Fruit fly (Drosophila melanogaster) whole organism, wandering third instar larva: ENCODE data around the gene Rab9.

Source experiments
- Abd-B ChIP-seq: fragments of >200 bp; optimal IDR thresholded peaks from 2 replicates; lab custom pipeline; 2017; ENCODE audit warnings: missing biosample characterization, missing genetic modification characterization
- CG32264 ChIP-seq: fragments of 200-800 bp; sonication (Bioruptor generic); optimal IDR thresholded peaks from 2 replicates; lab custom pipeline; 2016; ENCODE audit warnings: missing biosample characterization, missing genetic modification characterization
- CG9705 ChIP-seq: fragments of 200-800 bp; sonication (Bioruptor generic); optimal IDR thresholded peaks from 2 replicates; lab custom pipeline; 2018; ENCODE audit warnings: missing biosample characterization, mild to moderate bottlenecking, missing genetic modification characterization
- CrebA ChIP-seq: fragments of 200-800 bp; sonication (Bioruptor generic); optimal IDR thresholded peaks from 2 replicates; lab custom pipeline; 2016; ENCODE audit warnings: missing biosample characterization, mild to moderate bottlenecking, missing genetic modification characterization, borderline replicate concordance
- Dif ChIP-seq: fragments of 200-275, 200-300 bp; sonication (Bioruptor generic); optimal IDR thresholded peaks from 2 replicates; lab custom pipeline; 2018; ENCODE audit warnings: missing biosample characterization, missing genetic modification characterization; ENCODE audit not compliant: partially characterized antibody
- GATAd ChIP-seq: sonication (Bioruptor generic); optimal IDR thresholded peaks from 2 replicates; lab custom pipeline; 2016; ENCODE audit warnings: missing biosample characterization, missing genetic modification characterization
- HLH106 ChIP-seq: fragments of 200-800 bp; optimal IDR thresholded peaks from 3 replicates; lab custom pipeline; 2019; ENCODE audit warnings: missing biosample characterization, mild to moderate bottlenecking, missing genetic modification characterization, moderate library complexity
- Hnf4 ChIP-seq: fragments of 200-800 bp; sonication (Bioruptor generic); optimal IDR thresholded peaks from 2 replicates; lab custom pipeline; 2016; ENCODE audit warnings: missing biosample characterization, mild to moderate bottlenecking, missing genetic modification characterization
- Hr78 ChIP-seq: fragments of >200 bp; optimal IDR thresholded peaks from 2 replicates; lab custom pipeline; 2017; ENCODE audit warnings: missing biosample characterization, missing genetic modification characterization
- Hr83 ChIP-seq: fragments of 200-300 bp; sonication (Bioruptor generic); optimal IDR thresholded peaks from 2 replicates; lab custom pipeline; 2016; ENCODE audit warnings: missing biosample characterization, mild to moderate bottlenecking, missing genetic modification characterization, moderate library complexity; ENCODE audit not compliant: poor library complexity, severe bottlenecking
- Jra ChIP-seq: sonication (Bioruptor generic); optimal IDR thresholded peaks from 2 replicates; lab custom pipeline; 2016; ENCODE audit warnings: missing biosample characterization, missing genetic modification characterization
- Mio ChIP-seq: sonication (Bioruptor generic); optimal IDR thresholded peaks from 2 replicates; lab custom pipeline; 2016; ENCODE audit warnings: missing biosample characterization, missing genetic modification characterization
- Myc ChIP-seq: fragments of >200 bp; optimal IDR thresholded peaks from 2 replicates; lab custom pipeline; 2017
- N ChIP-seq: fragments of >200 bp; optimal IDR thresholded peaks from 2 replicates; lab custom pipeline; 2018; ENCODE audit warnings: missing biosample characterization, missing external identifiers, missing genetic modification characterization
- OdsH ChIP-seq: fragments of 200-800 bp; sonication (Bioruptor generic); optimal IDR thresholded peaks from 2 replicates; lab custom pipeline; 2016; ENCODE audit warnings: missing biosample characterization, mild to moderate bottlenecking, missing genetic modification characterization
- Rel ChIP-seq, 2 experiments: fragments of 200-800 bp; sonication (Bioruptor generic) in 1 of 2; optimal IDR thresholded peaks; 2 replicates in 1 of 2; 3 replicates in 1 of 2; lab custom pipeline; 2016 to 2019; ENCODE audit warnings: mild to moderate bottlenecking in 2 of 2, missing biosample characterization in 2 of 2, missing genetic modification characterization in 2 of 2, moderate library complexity in 1 of 2
- Sp1 ChIP-seq: fragments of 200-800 bp; sonication (Bioruptor generic); optimal IDR thresholded peaks from 3 replicates; lab custom pipeline; 2019; ENCODE audit warnings: missing biosample characterization, mild to moderate bottlenecking, missing genetic modification characterization, moderate library complexity
- Vsx2 ChIP-seq: fragments of 200-300, 225-300 bp; sonication (Bioruptor generic); optimal IDR thresholded peaks from 2 replicates; lab custom pipeline; 2018; ENCODE audit warnings: missing biosample characterization, missing genetic modification characterization; ENCODE audit not compliant: partially characterized antibody
- br ChIP-seq: fragments of 200-800 bp; sonication (Bioruptor generic); optimal IDR thresholded peaks from 2 replicates; lab custom pipeline; 2016; ENCODE audit warnings: missing biosample characterization, missing genetic modification characterization
- brk ChIP-seq: fragments of 200-800 bp; sonication (Bioruptor generic); optimal IDR thresholded peaks from 2 replicates; lab custom pipeline; 2016; ENCODE audit warnings: missing biosample characterization, mild to moderate bottlenecking, missing genetic modification characterization
- dl ChIP-seq, 2 experiments: fragments of 175-275, 200-275 bp in 1 of 2; fragments of 200-275 bp in 1 of 2; sonication (Bioruptor generic); optimal IDR thresholded peaks; lab custom pipeline; 2018; ENCODE audit warnings: mild to moderate bottlenecking in 2 of 2, missing biosample characterization in 2 of 2, missing genetic modification characterization in 2 of 2, moderate library complexity in 2 of 2; ENCODE audit not compliant: partially characterized antibody in 2 of 2, insufficient read depth in 1 of 2
- dmrt93B ChIP-seq: fragments of 200-800 bp; sonication (Bioruptor generic); optimal IDR thresholded peaks from 2 replicates; lab custom pipeline; 2018; ENCODE audit warnings: missing biosample characterization, mild to moderate bottlenecking, missing genetic modification characterization
- dsf ChIP-seq: sonication (Bioruptor generic); optimal IDR thresholded peaks from 2 replicates; lab custom pipeline; 2016; ENCODE audit warnings: missing biosample characterization, missing genetic modification characterization, borderline replicate concordance
- ey ChIP-seq: fragments of 200-800 bp; sonication (Bioruptor generic); optimal IDR thresholded peaks from 2 replicates; lab custom pipeline; 2016; ENCODE audit warnings: missing biosample characterization, missing genetic modification characterization
- foxo ChIP-seq, 2 experiments: fragments of 200-800 bp; sonication (Bioruptor generic); optimal IDR thresholded peaks; 2 replicates in 1 of 2; 3 replicates in 1 of 2; lab custom pipeline; 2016 to 2017; ENCODE audit warnings: missing biosample characterization in 2 of 2, missing genetic modification characterization in 2 of 2
- fru ChIP-seq: fragments of 200-800 bp; sonication (Bioruptor generic); optimal IDR thresholded peaks from 3 replicates; lab custom pipeline; 2016; ENCODE audit warnings: missing biosample characterization, mild to moderate bottlenecking, missing genetic modification characterization
- h ChIP-seq: fragments of 200-800 bp; sonication (Bioruptor generic); optimal IDR thresholded peaks from 3 replicates; lab custom pipeline; 2016; ENCODE audit warnings: missing biosample characterization, mild to moderate bottlenecking, missing genetic modification characterization
- jim ChIP-seq: fragments of 175-275, 200-325 bp; sonication (Bioruptor generic); optimal IDR thresholded peaks from 2 replicates; lab custom pipeline; 2016; ENCODE audit warnings: missing biosample characterization, mild to moderate bottlenecking, missing genetic modification characterization
- lola ChIP-seq: fragments of >200 bp; optimal IDR thresholded peaks from 2 replicates; lab custom pipeline; 2017; ENCODE audit warnings: missing biosample characterization, missing genetic modification characterization
- pan ChIP-seq: fragments of >200 bp; optimal IDR thresholded peaks from 2 replicates; lab custom pipeline; 2017
- psq ChIP-seq: fragments of 200-800 bp; sonication (Bioruptor generic); optimal IDR thresholded peaks from 3 replicates; lab custom pipeline; 2017; ENCODE audit warnings: missing biosample characterization, mild to moderate bottlenecking, missing genetic modification characterization, moderate library complexity
- rgr ChIP-seq: fragments of 200-800 bp; sonication (Bioruptor generic); optimal IDR thresholded peaks from 3 replicates; lab custom pipeline; 2016; ENCODE audit warnings: missing biosample characterization, mild to moderate bottlenecking, missing genetic modification characterization
- sage ChIP-seq: fragments of 200-800 bp; sonication (Bioruptor generic); optimal IDR thresholded peaks from 2 replicates; lab custom pipeline; 2016; ENCODE audit warnings: missing biosample characterization, mild to moderate bottlenecking, missing genetic modification characterization
- sv ChIP-seq: fragments of 200-800 bp; sonication (Bioruptor generic); optimal IDR thresholded peaks from 3 replicates; lab custom pipeline; 2016; ENCODE audit warnings: missing biosample characterization, missing genetic modification characterization
- tai ChIP-seq: sonication (Bioruptor generic); optimal IDR thresholded peaks from 2 replicates; lab custom pipeline; 2016; ENCODE audit warnings: missing biosample characterization, missing genetic modification characterization
- usp ChIP-seq: fragments of >200 bp; optimal IDR thresholded peaks from 2 replicates; lab custom pipeline; 2017; ENCODE audit warnings: missing biosample characterization, missing genetic modification characterization
- woc ChIP-seq: sonication (Bioruptor generic); optimal IDR thresholded peaks from 2 replicates; lab custom pipeline; 2016; ENCODE audit warnings: missing biosample characterization, mild to moderate bottlenecking, missing genetic modification characterization

Gene Rab9

dm6 chr2L:19441339-19441738 lies 9.0 kb downstream of the Rab9 start:
- TF ChIP-seq Hnf4 (GFP tag; lab: Kevin White, UChicago) = no peak
- no peak for TF ChIP-seq CrebA
- TF ChIP-seq Jra (GFP tag; lab: Kevin White, UChicago) = no peak
- no peak for TF ChIP-seq Mio (GFP tag; lab: Kevin White, UChicago)
- TF ChIP-seq OdsH = no peak
- no peak for TF ChIP-seq HLH106 (tag; lab: Kevin White, UChicago)
- TF ChIP-seq woc = no peak
- TF ChIP-seq tai (GFP tag; lab: Kevin White, UChicago) = no peak
- no peak for TF ChIP-seq br (GFP tag; lab: Kevin White, UChicago)
- TF ChIP-seq lola (GFP tag; lab: Kevin White, UChicago) = no peak
- no peak for TF ChIP-seq Rel (GFP tag; optimal IDR thresholded peaks at IDR 0.05; lab: Kevin White, UChicago)
- no peak for TF ChIP-seq Rel (tag; optimal IDR thresholded peaks at IDR 0.05; lab: Kevin White, UChicago)
- TF ChIP-seq N (GFP tag; lab: Kevin White, UChicago) = no peak
- TF ChIP-seq jim (GFP tag; lab: Kevin White, UChicago) = no peak
- TF ChIP-seq sage (GFP tag; lab: Kevin White, UChicago) = no peak
- TF ChIP-seq dl (GFP tag; optimal IDR thresholded peaks at IDR 0.05; lab: Kevin White, UChicago; ENCODE audit: insufficient read depth in 1 of 2, partially characterized antibody in 2 of 2) = no peak
- no peak for TF ChIP-seq CG9705 (GFP tag; lab: Kevin White, UChicago)
- TF ChIP-seq sv (GFP tag; lab: Kevin White, UChicago) = no peak
- no peak for TF ChIP-seq pan
- no peak for TF ChIP-seq dmrt93B (GFP tag; lab: Kevin White, UChicago)
- TF ChIP-seq, all 38 proteins: peak for 0

- TF ChIP-seq sage (GFP tag; lab: Kevin White, UChicago) (no peak), CG32264 (GFP tag; lab: Kevin White, UChicago) (no peak), brk (GFP tag; lab: Kevin White, UChicago) (no peak), fru (GFP tag; lab: Kevin White, UChicago) (no peak), Dif (no peak)
These were observed 9.4 kb downstream of the Rab9 start, which contains the start of gene RanGAP for dm6 chr2L:19441791-19442190. RanGAP (plus strand) TSS chr2L:19441959.

- TF ChIP-seq dsf (GFP tag; lab: Kevin White, UChicago) = no peak
- no peak for TF ChIP-seq Vsx2 (GFP tag; lab: Kevin White, UChicago)
- TF ChIP-seq Sp1 (GFP tag; lab: Kevin White, UChicago) = no peak
- TF ChIP-seq OdsH = no peak
- no peak for TF ChIP-seq Abd-B (GFP tag; lab: Kevin White, UChicago)
- no peak for TF ChIP-seq GATAd
- no peak for TF ChIP-seq Hnf4 (GFP tag; lab: Kevin White, UChicago)
- no peak for TF ChIP-seq CG9705 (GFP tag; lab: Kevin White, UChicago)
- TF ChIP-seq dl (GFP tag; optimal IDR thresholded peaks at IDR 0.05; lab: Kevin White, UChicago; ENCODE audit: insufficient read depth in 1 of 2, partially characterized antibody in 2 of 2) = no peak
- TF ChIP-seq lola (GFP tag; lab: Kevin White, UChicago) = no peak
These were observed 10.3 kb downstream of the Rab9 start, which contains the start of gene CG10237 for dm6 chr2L:19442627-19443026. CG10237 (minus strand) TSS chr2L:19442727.

- TF ChIP-seq Rel (GFP tag; optimal IDR thresholded peaks at IDR 0.05; lab: Kevin White, UChicago) (peak; percentile 31), Rel (tag; optimal IDR thresholded peaks at IDR 0.05; lab: Kevin White, UChicago) (peak; percentile 85), usp (GFP tag; lab: Kevin White, UChicago) (no peak), fru (GFP tag; lab: Kevin White, UChicago) (peak; percentile 95), Hnf4 (GFP tag; lab: Kevin White, UChicago) (peak; percentile 97), GATAd (peak; percentile 92), brk (GFP tag; lab: Kevin White, UChicago) (no peak), jim (GFP tag; lab: Kevin White, UChicago) (peak; percentile 88), CG9705 (GFP tag; lab: Kevin White, UChicago) (peak; percentile 94), Jra (GFP tag; lab: Kevin White, UChicago) (peak; percentile 96), OdsH (peak; percentile 94), N (GFP tag; lab: Kevin White, UChicago) (no peak), HLH106 (tag; lab: Kevin White, UChicago) (peak; percentile 95), rgr (GFP tag; lab: Kevin White, UChicago) (peak; percentile 96), foxo (GFP tag; optimal IDR thresholded peaks at IDR 0.05; lab: Kevin White, UChicago) (peak; percentile 57 to 97), Vsx2 (GFP tag; lab: Kevin White, UChicago) (no peak), dmrt93B (GFP tag; lab: Kevin White, UChicago) (peak; percentile 94), sv (GFP tag; lab: Kevin White, UChicago) (peak; percentile 94), CrebA (no peak), Sp1 (GFP tag; lab: Kevin White, UChicago) (peak; percentile 89), tai (GFP tag; lab: Kevin White, UChicago) (no peak), CG32264 (GFP tag; lab: Kevin White, UChicago) (peak; percentile 84), dsf (GFP tag; lab: Kevin White, UChicago) (peak; percentile 92), lola (GFP tag; lab: Kevin White, UChicago) (no peak), sage (GFP tag; lab: Kevin White, UChicago) (no peak), Myc (lab: Kevin White, UChicago) (peak; percentile 99), pan (no peak), br (GFP tag; lab: Kevin White, UChicago) (peak; percentile 94), Hr83 (GFP tag; lab: Kevin White, UChicago) (peak; percentile 87), psq (GFP tag; lab: Kevin White, UChicago) (peak; percentile 87), Mio (GFP tag; lab: Kevin White, UChicago) (peak; percentile 73), woc (peak; percentile 98), Dif (no peak), ey (GFP tag; lab: Kevin White, UChicago) (peak; percentile 95), Hr78 (GFP tag; lab: Kevin White, UChicago) (no peak), h (GFP tag; lab: Kevin White, UChicago) (peak; percentile 96)
- TF ChIP-seq, all 38 proteins: peak for 24
These were observed 12.4 kb downstream of the Rab9 start, which contains the start of gene Hs2st for dm6 chr2L:19444734-19445140. Hs2st (minus strand) TSS chr2L:19444750.
